Fruit fly (Drosophila melanogaster) whole organism, adult: ENCODE results near the gene Arp5.

Experiments used
- CG11617 ChIP-seq: fragments of 200-800 bp; sonication (Bioruptor generic); optimal IDR thresholded peaks from 2 replicates; lab custom pipeline; 2017; ENCODE audit warnings: mild to moderate bottlenecking, missing biosample characterization, missing genetic modification reagents, missing genetic modification characterization
- CG12768 ChIP-seq: fragments of 200-800 bp; sonication (Bioruptor generic); optimal IDR thresholded peaks from 2 replicates; lab custom pipeline; 2017; ENCODE audit warnings: missing biosample characterization, missing genetic modification characterization, mild to moderate bottlenecking, moderate library complexity, missing genetic modification reagents
- CG14711 ChIP-seq: fragments of 200-800 bp; sonication (Bioruptor generic); optimal IDR thresholded peaks from 2 replicates; lab custom pipeline; 2018; ENCODE audit warnings: missing biosample characterization, mild to moderate bottlenecking, missing genetic modification characterization, moderate library complexity
- CG1620 ChIP-seq: fragments of 200-800 bp; sonication (Bioruptor generic); optimal IDR thresholded peaks from 2 replicates; lab custom pipeline; 2016; ENCODE audit warnings: missing biosample characterization, missing genetic modification characterization
- CG33017 ChIP-seq: fragments of 200-800 bp; sonication (Bioruptor generic); optimal IDR thresholded peaks from 2 replicates; lab custom pipeline; 2018; ENCODE audit warnings: missing biosample characterization, mild to moderate bottlenecking, missing genetic modification characterization, moderate library complexity
- CG5204 ChIP-seq: fragments of 200-800 bp; sonication (Bioruptor generic); optimal IDR thresholded peaks from 2 replicates; lab custom pipeline; 2016; ENCODE audit warnings: missing biosample characterization, missing genetic modification characterization
- CG7045 ChIP-seq: fragments of 200-800 bp; sonication (Bioruptor generic); optimal IDR thresholded peaks from 2 replicates; lab custom pipeline; 2017; ENCODE audit warnings: missing biosample characterization, mild to moderate bottlenecking, missing genetic modification characterization
- CG7101 ChIP-seq: fragments of 200-800 bp; sonication (Bioruptor generic); optimal IDR thresholded peaks from 2 replicates; lab custom pipeline; 2018; ENCODE audit warnings: missing biosample characterization, mild to moderate bottlenecking, missing genetic modification characterization, moderate library complexity
- Clk ChIP-seq: fragments of 200-800 bp; sonication (Bioruptor generic); optimal IDR thresholded peaks from 2 replicates; lab custom pipeline; 2017; ENCODE audit warnings: missing biosample characterization, missing genetic modification characterization
- Crg-1 ChIP-seq: fragments of 200-800 bp; sonication (Bioruptor generic); optimal IDR thresholded peaks from 2 replicates; lab custom pipeline; 2016; ENCODE audit warnings: missing biosample characterization, missing genetic modification characterization
- Hr96 ChIP-seq: fragments of 200-800 bp; sonication (Bioruptor generic); optimal IDR thresholded peaks from 2 replicates; lab custom pipeline; 2016; ENCODE audit warnings: missing biosample characterization, missing genetic modification characterization
- Mnt ChIP-seq: fragments of 200-800 bp; sonication (Bioruptor generic); optimal IDR thresholded peaks from 2 replicates; lab custom pipeline; 2016; ENCODE audit warnings: missing biosample characterization, mild to moderate bottlenecking, missing genetic modification characterization
- bab1 ChIP-seq: fragments of 200-800 bp; sonication (Bioruptor generic); optimal IDR thresholded peaks from 3 replicates; lab custom pipeline; 2019; ENCODE audit warnings: missing biosample characterization, mild to moderate bottlenecking, missing genetic modification characterization, moderate library complexity
- cic ChIP-seq: fragments of 200-800 bp; sonication (Bioruptor generic); optimal IDR thresholded peaks from 2 replicates; lab custom pipeline; 2017; ENCODE audit warnings: missing biosample characterization, mild to moderate bottlenecking, missing genetic modification characterization, moderate library complexity
- cnc ChIP-seq, 2 experiments: fragments of >200 bp; optimal IDR thresholded peaks; 2 replicates each; lab custom pipeline; 2017
- kay ChIP-seq: fragments of 200-800 bp; sonication (Bioruptor generic); peaks from one replicate; lab custom pipeline; 2016; ENCODE audit warnings: missing biosample characterization, missing genetic modification characterization, borderline replicate concordance
- ovo ChIP-seq: fragments of 200-800 bp; sonication (Bioruptor generic); optimal IDR thresholded peaks from 2 replicates; lab custom pipeline; 2016; ENCODE audit warnings: missing biosample characterization, missing genetic modification characterization
- pad ChIP-seq: fragments of 200-800 bp; sonication (Bioruptor generic); optimal IDR thresholded peaks from 3 replicates; lab custom pipeline; 2017; ENCODE audit warnings: missing biosample characterization, missing genetic modification characterization, mild to moderate bottlenecking, moderate library complexity, missing genetic modification reagents
- tj ChIP-seq: fragments of 200-800 bp; sonication (Bioruptor generic); optimal IDR thresholded peaks from 3 replicates; lab custom pipeline; 2017; ENCODE audit warnings: missing biosample characterization, mild to moderate bottlenecking, missing genetic modification characterization, moderate library complexity
- toe ChIP-seq: fragments of 200-800 bp; sonication (Bioruptor generic); optimal IDR thresholded peaks from 2 replicates; lab custom pipeline; 2016; ENCODE audit warnings: missing biosample characterization, missing genetic modification characterization

Gene Arp5

DNA sequence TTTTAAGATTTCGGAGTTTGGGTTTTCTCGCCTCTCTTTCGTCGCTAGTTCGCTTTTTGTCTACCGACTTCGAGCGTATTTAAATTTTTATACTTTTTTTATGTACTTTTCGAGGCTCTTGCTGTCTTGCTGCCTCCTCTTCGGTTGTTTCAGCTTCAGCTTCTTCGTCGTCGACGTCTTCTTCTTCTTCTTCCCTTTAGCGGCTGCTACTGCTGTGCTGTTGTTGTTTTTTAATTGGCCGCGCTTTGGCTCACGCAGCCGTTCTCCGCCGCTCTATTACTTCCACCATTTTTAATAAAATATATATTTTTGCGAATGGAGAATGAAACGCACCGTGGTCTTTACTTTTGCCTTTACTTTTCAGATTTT lies 11.3 kb downstream of the Arp5 start:
- TF ChIP-seq ovo (no peak), bab1 (GFP tag; lab: Kevin White, UChicago) (no peak), CG12768 (GFP tag; lab: Kevin White, UChicago) (no peak), Hr96 (GFP tag; lab: Kevin White, UChicago) (no peak), CG7101 (tag; lab: Kevin White, UChicago) (no peak), CG33017 (tag; lab: Kevin White, UChicago) (no peak), CG14711 (tag; lab: Kevin White, UChicago) (no peak), CG5204 (GFP tag; lab: Kevin White, UChicago) (no peak), tj (GFP tag; lab: Kevin White, UChicago) (no peak), CG11617 (no peak), pad (no peak), CG7045 (no peak)

DNA sequence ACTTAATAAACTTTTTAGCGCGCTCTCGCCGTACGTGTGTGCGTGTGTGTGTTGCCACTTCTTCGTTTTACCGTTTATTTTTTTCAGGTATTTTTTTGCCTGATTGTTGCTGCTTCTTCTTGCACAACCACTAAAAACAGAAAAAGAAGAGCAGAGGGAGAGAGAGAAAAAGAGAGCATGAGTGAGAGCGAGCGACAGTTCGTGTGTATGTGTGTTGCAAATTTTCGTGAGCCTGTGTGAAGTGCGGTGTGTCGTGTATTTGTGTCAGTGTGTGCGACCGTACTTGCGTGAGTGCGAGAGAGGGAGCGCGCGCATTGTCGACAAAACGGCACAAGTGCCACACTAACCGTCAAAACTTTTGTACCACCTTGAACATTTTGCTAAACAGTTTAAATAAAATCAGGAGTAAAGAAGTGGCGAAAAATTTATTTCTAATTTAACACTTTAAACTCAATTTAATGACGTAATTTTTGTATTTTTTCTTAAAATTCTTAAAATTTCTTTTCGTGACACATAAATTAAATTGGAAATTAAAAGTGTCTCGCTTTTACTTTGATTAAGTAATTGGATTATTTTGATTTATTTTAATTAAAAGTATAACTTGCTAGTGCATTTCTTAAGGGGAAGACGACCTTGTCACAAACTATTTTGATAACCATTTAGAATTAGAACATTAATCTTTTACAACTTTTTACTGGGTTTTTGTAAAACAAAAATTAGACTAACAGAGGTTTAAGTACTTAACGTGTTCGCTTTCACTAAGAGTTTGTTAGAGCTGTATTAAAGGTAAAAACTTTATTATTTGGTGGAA lies 11.9 kb downstream of the Arp5 start:
- TF ChIP-seq CG11617 = peak; percentile 76
- TF ChIP-seq pad = peak; percentile 32
- TF ChIP-seq cnc (optimal IDR thresholded peaks at IDR 0.05; lab: Kevin White, UChicago) = no peak
- TF ChIP-seq cic (GFP tag; lab: Kevin White, UChicago) = peak; percentile 89
- no peak for TF ChIP-seq CG1620 (GFP tag; lab: Kevin White, UChicago)
- TF ChIP-seq bab1 (GFP tag; lab: Kevin White, UChicago) = peak; percentile 61
- no peak for TF ChIP-seq kay (GFP tag; lab: Kevin White, UChicago)
- TF ChIP-seq CG7101 (tag; lab: Kevin White, UChicago) = peak; percentile 46
- peak; percentile 71 for TF ChIP-seq tj (GFP tag; lab: Kevin White, UChicago)
- TF ChIP-seq Hr96 (GFP tag; lab: Kevin White, UChicago) = peak; percentile 52
- TF ChIP-seq CG5204 (GFP tag; lab: Kevin White, UChicago) = peak; percentile 68
- peak; percentile 51 for TF ChIP-seq Mnt
- TF ChIP-seq Crg-1 (GFP tag; lab: Kevin White, UChicago) = no peak
- peak; percentile 7 for TF ChIP-seq CG12768 (GFP tag; lab: Kevin White, UChicago)
- TF ChIP-seq CG14711 (tag; lab: Kevin White, UChicago) = peak; percentile 23
- peak; percentile 66 for TF ChIP-seq toe (GFP tag; lab: Kevin White, UChicago)
- TF ChIP-seq CG7045 = peak; percentile 45
- TF ChIP-seq Clk (GFP tag; lab: Kevin White, UChicago) = no peak
- TF ChIP-seq ovo = peak; percentile 83
- peak; percentile 29 for TF ChIP-seq CG33017 (tag; lab: Kevin White, UChicago)

DNA sequence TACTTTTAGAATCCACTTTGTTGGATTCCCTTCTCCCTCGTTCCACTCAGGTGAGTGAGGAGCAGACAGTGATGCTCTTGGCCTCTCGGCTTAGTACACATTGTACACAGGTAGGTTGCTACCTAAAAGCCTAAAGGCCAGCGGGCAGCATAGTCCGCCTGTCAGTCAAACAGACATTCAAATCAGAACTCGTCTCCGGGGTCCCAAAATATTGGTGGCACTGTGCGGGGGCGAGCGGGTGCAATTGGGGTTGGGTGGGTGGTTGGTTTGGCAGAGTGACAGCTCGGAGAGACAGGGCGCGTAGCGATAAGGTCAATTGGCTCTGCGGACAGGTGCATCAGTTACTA lies 12.5 kb downstream of the Arp5 start:
- TF ChIP-seq cic (GFP tag; lab: Kevin White, UChicago) (no peak), CG1620 (GFP tag; lab: Kevin White, UChicago) (no peak), Clk (GFP tag; lab: Kevin White, UChicago) (no peak), CG12768 (GFP tag; lab: Kevin White, UChicago) (no peak), CG5204 (GFP tag; lab: Kevin White, UChicago) (no peak), tj (GFP tag; lab: Kevin White, UChicago) (no peak), ovo (no peak), Hr96 (GFP tag; lab: Kevin White, UChicago) (no peak), CG33017 (tag; lab: Kevin White, UChicago) (no peak), cnc (optimal IDR thresholded peaks at IDR 0.05; lab: Kevin White, UChicago) (no peak), CG11617 (no peak), CG7045 (no peak), Mnt (no peak), kay (GFP tag; lab: Kevin White, UChicago) (no peak)

DNA sequence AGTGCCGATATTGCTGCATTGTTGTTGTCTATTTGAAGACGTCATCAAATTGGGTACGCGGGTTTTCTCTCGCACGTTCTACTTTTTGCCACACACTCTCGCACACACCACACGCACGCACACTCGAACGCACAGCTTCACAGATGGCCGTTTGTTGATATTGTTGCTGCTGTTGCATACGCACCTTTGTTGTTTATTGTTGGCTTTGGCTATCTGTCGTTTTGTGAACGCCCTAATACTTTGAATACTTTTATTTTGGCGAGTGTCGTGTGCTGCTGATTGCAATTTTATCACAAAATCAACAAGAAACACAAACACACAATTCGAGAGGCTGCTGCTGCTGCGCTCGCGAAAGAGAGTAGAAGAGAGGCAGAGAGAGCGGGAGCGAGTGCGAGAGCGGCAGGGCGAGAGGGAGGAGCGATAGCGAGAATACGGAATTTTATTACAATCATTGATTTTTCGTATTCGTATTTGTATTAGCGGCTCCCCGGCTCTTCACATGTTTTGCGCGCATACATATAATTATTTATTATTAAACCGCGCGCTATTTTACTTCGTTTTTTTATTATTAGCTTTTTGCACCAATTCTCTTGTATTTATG lies 13.3 kb downstream of the Arp5 start:
- TF ChIP-seq cnc (optimal IDR thresholded peaks at IDR 0.05; lab: Kevin White, UChicago) = no peak
- peak; percentile 36 for TF ChIP-seq pad
- peak; percentile 56 for TF ChIP-seq tj (GFP tag; lab: Kevin White, UChicago)
- peak; percentile 25 for TF ChIP-seq Clk (GFP tag; lab: Kevin White, UChicago)
- TF ChIP-seq CG1620 (GFP tag; lab: Kevin White, UChicago) = peak; percentile 59
- TF ChIP-seq CG14711 (tag; lab: Kevin White, UChicago) = peak; percentile 15
- peak; percentile 34 for TF ChIP-seq Crg-1 (GFP tag; lab: Kevin White, UChicago)
- peak; percentile 55 for TF ChIP-seq CG7045
- TF ChIP-seq CG7101 (tag; lab: Kevin White, UChicago) = peak; percentile 64
- no peak for TF ChIP-seq kay (GFP tag; lab: Kevin White, UChicago)
- TF ChIP-seq CG33017 (tag; lab: Kevin White, UChicago) = peak; percentile 14
- no peak for TF ChIP-seq toe (GFP tag; lab: Kevin White, UChicago)
- TF ChIP-seq bab1 (GFP tag; lab: Kevin White, UChicago) = no peak
- TF ChIP-seq Hr96 (GFP tag; lab: Kevin White, UChicago) = peak; percentile 4
- peak; percentile 65 for TF ChIP-seq Mnt
- TF ChIP-seq CG5204 (GFP tag; lab: Kevin White, UChicago) = no peak
- TF ChIP-seq ovo = peak; percentile 46
- TF ChIP-seq CG12768 (GFP tag; lab: Kevin White, UChicago) = peak; percentile 73
- peak; percentile 80 for TF ChIP-seq cic (GFP tag; lab: Kevin White, UChicago)
- TF ChIP-seq CG11617 = peak; percentile 60

DNA sequence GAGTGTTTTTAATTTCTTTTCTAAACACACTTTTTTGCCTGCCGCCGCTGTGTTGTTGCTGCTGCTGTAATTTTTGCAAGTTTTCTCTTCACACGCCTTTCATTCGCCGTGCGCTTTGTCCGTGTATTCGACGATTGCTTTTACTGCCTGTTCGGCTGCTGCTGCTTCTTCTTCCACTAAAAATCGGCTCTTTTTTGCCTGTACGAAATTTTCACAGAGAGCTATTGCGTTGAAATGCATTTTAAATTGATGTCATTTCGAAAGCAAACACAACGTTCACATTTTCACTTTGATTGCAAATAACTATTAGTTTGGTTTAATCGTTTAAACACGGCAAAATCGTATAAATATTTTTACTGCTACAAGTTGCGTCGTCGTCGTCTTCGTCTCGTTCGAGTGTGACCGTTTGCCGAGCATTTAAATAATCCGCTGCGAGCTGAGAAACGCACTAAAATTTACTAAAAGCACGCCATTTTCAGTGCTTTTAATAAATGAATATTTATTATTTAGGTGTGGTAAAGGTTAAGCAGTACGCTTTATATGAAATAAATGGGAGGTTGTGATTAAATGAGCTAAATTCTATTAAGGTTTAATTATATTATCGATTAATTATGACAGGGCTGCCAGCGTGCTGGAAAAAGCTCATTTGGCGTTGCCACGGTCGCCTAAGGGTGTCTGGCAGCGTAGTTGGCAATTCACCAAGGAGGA lies 14.0 kb downstream of the Arp5 start, which contains the start of the genes Ssdp and CG7985:
Gene Ssdp, minus strand, starts transcription at position 419 of the 708 bp plus-strand sequence.
Gene CG7985, plus strand, starts transcription at position 681 of the 708 bp plus-strand sequence.
- TF ChIP-seq kay (GFP tag; lab: Kevin White, UChicago) (peak; percentile 57), Hr96 (GFP tag; lab: Kevin White, UChicago) (no peak), CG33017 (tag; lab: Kevin White, UChicago) (peak; percentile 25)
